Fruit fly (Drosophila melanogaster) whole organism, embryonic: Measurements from ENCODE around the gene Tango9.
A peak's percentile ranks its signal among the peaks of the same experiment; 100 is the strongest.

Experiments
- CG15514 ChIP-seq: fragments of 200-800 bp; sonication (Bioruptor generic); optimal IDR thresholded peaks from 3 replicates; lab custom pipeline; 2017; ENCODE audit warnings: missing biosample characterization, missing genetic modification characterization, mild to moderate bottlenecking, moderate library complexity, missing genetic modification reagents
- CG16813 ChIP-seq: fragments of 200-800 bp; sonication (Bioruptor generic); IDR thresholded peaks from 3 replicates; pipeline ENCODE4 v1.3.6; 2022; ENCODE audit warnings: missing biosample characterization, missing genetic modification characterization; ENCODE audit not compliant: partially characterized antibody
- CG6254 ChIP-seq: fragments of 200-800 bp; sonication (Bioruptor generic); optimal IDR thresholded peaks from 3 replicates; lab custom pipeline; 2017; ENCODE audit warnings: mild to moderate bottlenecking, missing biosample characterization, missing genetic modification reagents, missing genetic modification characterization
- CG9876 ChIP-seq: fragments of 200-800 bp; sonication (Bioruptor generic); optimal IDR thresholded peaks from 2 replicates; lab custom pipeline; 2016; ENCODE audit warnings: missing biosample characterization, missing genetic modification characterization
- CoRest ChIP-seq: fragments of 200-800 bp; sonication (Bioruptor generic); optimal IDR thresholded peaks from 3 replicates; lab custom pipeline; 2018; ENCODE audit warnings: missing biosample characterization, mild to moderate bottlenecking, missing genetic modification characterization, moderate library complexity
- Hmr ChIP-seq: fragments of 200-800 bp; sonication (Bioruptor generic); optimal IDR thresholded peaks from 3 replicates; lab custom pipeline; 2017; ENCODE audit warnings: mild to moderate bottlenecking, missing biosample characterization, missing genetic modification reagents, missing genetic modification characterization
- Lim3 ChIP-seq: fragments of 200-800 bp; sonication (Bioruptor generic); IDR thresholded peaks from 2 replicates; pipeline ENCODE4 v1.3.6; 2022; ENCODE audit warnings: missing biosample characterization, missing genetic modification characterization
- cas ChIP-seq: fragments of 200-800 bp; sonication (Bioruptor generic); IDR thresholded peaks from 2 replicates; pipeline ENCODE4 v1.3.6; 2022; ENCODE audit warnings: missing biosample characterization, missing genetic modification characterization
- cato ChIP-seq: fragments of 200-800 bp; sonication (Bioruptor generic); optimal IDR thresholded peaks from 2 replicates; lab custom pipeline; 2016; ENCODE audit warnings: missing biosample characterization, missing genetic modification characterization, borderline replicate concordance
- gsb ChIP-seq: fragments of 200-800 bp; sonication (Bioruptor generic); IDR thresholded peaks from 2 replicates; pipeline ENCODE4 v1.3.6; 2022; ENCODE audit warnings: missing biosample characterization, missing genetic modification characterization
- sna ChIP-seq: fragments of 200-800 bp; sonication (Bioruptor generic); IDR thresholded peaks from 2 replicates; pipeline ENCODE4 v1.3.6; 2022; ENCODE audit warnings: missing biosample characterization, missing genetic modification characterization; ENCODE audit not compliant: partially characterized antibody

DNA sequence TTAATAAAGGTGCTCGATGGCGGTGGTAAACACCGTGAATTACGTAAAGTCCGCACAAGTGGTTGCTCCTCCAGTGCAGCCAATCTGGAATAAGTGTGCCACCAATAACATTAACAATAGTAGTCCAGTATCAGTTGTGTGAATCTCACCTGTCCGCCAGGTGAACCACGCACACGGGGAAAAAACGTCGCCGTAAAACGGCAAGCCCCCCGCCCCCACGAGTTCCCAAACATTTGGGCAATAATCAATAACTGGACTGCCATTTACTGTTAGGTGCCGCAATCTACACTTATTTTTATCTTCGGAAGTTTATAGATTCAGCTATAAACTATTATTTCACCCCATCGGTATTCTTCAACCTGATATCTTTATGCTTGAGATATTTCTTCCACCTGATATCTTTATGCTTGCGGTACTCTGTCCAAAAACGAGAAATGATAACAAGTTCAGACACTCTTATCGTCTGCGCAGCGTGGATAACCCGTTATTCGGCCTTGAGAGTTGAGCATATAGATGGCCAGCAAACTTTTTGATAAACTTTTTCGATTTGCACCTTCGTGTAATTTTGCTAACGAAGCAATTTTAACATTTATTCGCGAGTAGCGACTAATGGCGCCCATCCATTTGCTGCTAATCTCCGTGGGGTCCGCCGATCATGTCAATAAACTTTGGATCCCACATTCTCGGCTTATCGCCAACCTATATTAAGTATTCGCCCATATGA is 6.5 kb downstream of the Tango9 start:
- TF ChIP-seq cas (GFP tag; lab: Robert Waterston, UW) (no peak), Hmr (peak; percentile 0), CG15514 (GFP tag; lab: Kevin White, UChicago) (no peak), Lim3 (GFP tag; lab: Robert Waterston, UW) (no peak), CoRest (tag; lab: Kevin White, UChicago) (no peak), gsb (GFP tag; lab: Robert Waterston, UW) (no peak), CG16813 (GFP tag; lab: Robert Waterston, UW) (no peak), CG9876 (GFP tag; lab: Kevin White, UChicago) (no peak), sna (GFP tag; lab: Robert Waterston, UW) (no peak), CG6254 (GFP tag; lab: Kevin White, UChicago) (no peak), cato (GFP tag; lab: Kevin White, UChicago) (no peak)
